Worm (Caenorhabditis elegans) whole organism, mixed stage, embryonic: ENCODE measurements around the gene K10B3.5.

Source experiments
- ceh-43 ChIP-seq: fragments of 200-800 bp; sonication (Bioruptor generic); optimal IDR thresholded peaks from 2 replicates; lab custom pipeline; 2018; ENCODE audit warnings: mild to moderate bottlenecking, missing genetic modification characterization, moderate library complexity, missing compliant biosample characterization
- elt-1 ChIP-seq: sonication (generic microtip); optimal IDR thresholded peaks from 2 replicates; lab custom pipeline; 2017; ENCODE audit warnings: missing genetic modification characterization, mild to moderate bottlenecking, missing compliant biosample characterization, antibody characterized with exemption, moderate library complexity, borderline replicate concordance; ENCODE audit not compliant: insufficient read depth
- lin-32 ChIP-seq: fragments of 200-800 bp; sonication (Bioruptor generic); optimal IDR thresholded peaks from 2 replicates; lab custom pipeline; 2018; ENCODE audit warnings: mild to moderate bottlenecking, missing genetic modification characterization, missing compliant biosample characterization
- lsy-2 ChIP-seq: fragments of 150-350 bp; optimal IDR thresholded peaks from 2 replicates; lab custom pipeline; 2014; ENCODE audit warnings: missing biosample characterization, missing genetic modification characterization
- nhr-12 ChIP-seq: fragments of 150-350 bp; optimal IDR thresholded peaks from 2 replicates; lab custom pipeline; 2014; ENCODE audit warnings: missing biosample characterization, missing genetic modification characterization
- ztf-11 ChIP-seq: fragments of 150-350 bp; optimal IDR thresholded peaks from 2 replicates; lab custom pipeline; 2014; ENCODE audit warnings: missing biosample characterization, missing genetic modification characterization

ce11 chrX:3102817-3103216 lies 3.5 kb downstream of the K10B3.5 start:
- TF ChIP-seq lsy-2 (tag; lab: Kevin White, UChicago) (no peak), elt-1 (no peak), ztf-11 (tag; lab: Kevin White, UChicago) (no peak), lin-32 (GFP tag; lab: Kevin White, UChicago) (peak; percentile 21), ceh-43 (no peak), nhr-12 (tag; lab: Kevin White, UChicago) (no peak)
